Worm (Caenorhabditis elegans): ENCODE measurements around the gene T20D4.10.

Gene T20D4.10

ce11 chrV:3410098-3410570 lies 10.1 kb downstream of the T20D4.10 start, which contains the start of gene arrd-22:
Gene arrd-22 (plus strand): TSS chrV:3410520.
- TF ChIP-seq unc-120 (tag; optimal IDR thresholded peaks at IDR 0.05; ENCODE audit: poor library complexity, severe bottlenecking) (no peak), unc-62 (GFP tag; optimal IDR thresholded peaks at IDR 0.05) (no peak), flh-1 (GFP tag; optimal IDR thresholded peaks at IDR 0.05) (no peak), nhr-2 (tag; optimal IDR thresholded peaks at IDR 0.05) (no peak), elt-3 (tag; optimal IDR thresholded peaks at IDR 0.05) (no peak), mls-2 (tag; optimal IDR thresholded peaks at IDR 0.05) (no peak), hlh-1 (tag; optimal IDR thresholded peaks at IDR 0.05) (no peak), unc-39 (tag; optimal IDR thresholded peaks at IDR 0.05) (no peak), mab-5 (tag; optimal IDR thresholded peaks at IDR 0.05) (no peak), zip-8 (tag; optimal IDR thresholded peaks at IDR 0.05) (no peak), bed-3 (GFP tag; optimal IDR thresholded peaks at IDR 0.05) (no peak), cnd-1 (tag; optimal IDR thresholded peaks at IDR 0.05) (no peak), blmp-1 (tag; optimal IDR thresholded peaks at IDR 0.05) (no peak), snpc-4 (tag; optimal IDR thresholded peaks at IDR 0.05) (no peak), M03D4.4 (tag; optimal IDR thresholded peaks at IDR 0.05) (no peak), ceh-43 (GFP tag; optimal IDR thresholded peaks at IDR 0.05) (no peak)

DNA sequence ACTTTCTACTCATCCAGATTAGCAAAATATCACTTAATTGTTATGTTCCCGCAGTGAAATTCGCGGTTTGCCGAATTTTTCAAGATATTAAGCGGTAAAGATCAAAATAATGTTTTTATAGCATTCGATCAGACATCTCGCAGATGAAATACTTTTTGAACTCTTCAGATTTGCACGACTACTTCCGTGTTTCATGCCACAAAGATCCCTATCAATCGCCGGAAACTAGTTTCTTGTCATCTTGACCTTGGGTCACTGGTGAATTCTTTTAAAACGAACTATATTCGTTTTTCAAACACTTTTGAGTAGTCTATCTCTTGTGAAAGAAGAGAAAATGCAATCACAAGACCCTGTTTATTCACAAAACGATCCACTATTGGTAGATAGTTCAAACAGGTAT lies 13.0 kb downstream of the T20D4.10 start, which contains the start of gene txt-11:
txt-11 (plus strand) TSS at position 301 of the 400 bp plus-strand sequence.
- no peak for TF ChIP-seq snpc-4 (tag; optimal IDR thresholded peaks at IDR 0.05)
- no peak for TF ChIP-seq nhr-2 (tag; optimal IDR thresholded peaks at IDR 0.05)

DNA sequence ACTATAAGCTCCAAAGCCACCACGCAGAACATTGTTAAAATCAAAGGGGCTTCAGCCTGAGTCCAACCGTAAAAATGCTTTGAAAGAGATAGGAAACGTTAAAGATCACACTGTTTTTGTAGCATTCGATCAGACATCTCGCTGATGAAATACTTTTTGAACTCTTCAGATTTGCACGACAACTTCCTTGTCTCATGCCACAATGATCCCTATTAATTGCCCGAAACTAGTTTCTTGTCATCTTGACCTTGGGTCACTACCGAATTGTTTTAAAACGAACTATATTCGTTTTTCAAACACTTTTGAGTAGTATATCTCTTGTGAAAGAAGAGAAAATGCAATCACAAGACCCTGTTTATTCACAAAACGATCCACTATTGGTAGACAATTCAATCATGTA lies 17.9 kb downstream of the T20D4.10 start, which contains the start of gene T20D4.3:
T20D4.3 (plus strand) TSS at position 301 of the 400 bp plus-strand sequence.
- TF ChIP-seq nhr-2 (tag; optimal IDR thresholded peaks at IDR 0.05) (no peak), mab-5 (tag; optimal IDR thresholded peaks at IDR 0.05) (no peak), sem-2 (GFP tag; optimal IDR thresholded peaks at IDR 0.05) (no peak)

- no peak for TF ChIP-seq elt-1 (tag; optimal IDR thresholded peaks at IDR 0.05; ENCODE audit: borderline replicate concordance, insufficient read depth)
- no peak for TF ChIP-seq pha-4 (tag; optimal IDR thresholded peaks at IDR 0.05)
- no peak for TF ChIP-seq drap-1 (GFP tag; optimal IDR thresholded peaks at IDR 0.05)
- TF ChIP-seq ceh-43 (GFP tag; optimal IDR thresholded peaks at IDR 0.05) = no peak
- no peak for TF ChIP-seq unc-62 (GFP tag; optimal IDR thresholded peaks at IDR 0.05)
- no peak for TF ChIP-seq snpc-4 (tag; optimal IDR thresholded peaks at IDR 0.05)
- TF ChIP-seq nhr-237 (tag; optimal IDR thresholded peaks at IDR 0.05) = no peak
- TF ChIP-seq tbx-8 (GFP tag; optimal IDR thresholded peaks at IDR 0.05) = no peak
- no peak for TF ChIP-seq ham-2 (GFP tag; optimal IDR thresholded peaks at IDR 0.05)
- no peak for TF ChIP-seq nhr-2 (tag; optimal IDR thresholded peaks at IDR 0.05)
- no peak for TF ChIP-seq ztf-11 (tag; optimal IDR thresholded peaks at IDR 0.05)
- TF ChIP-seq mep-1 (tag; optimal IDR thresholded peaks at IDR 0.05) = no peak
- no peak for TF ChIP-seq unc-39 (tag; optimal IDR thresholded peaks at IDR 0.05)
- no peak for TF ChIP-seq lsy-2 (tag; optimal IDR thresholded peaks at IDR 0.05)
- no peak for TF ChIP-seq flh-1 (GFP tag; optimal IDR thresholded peaks at IDR 0.05)
- TF ChIP-seq nhr-12 (tag; optimal IDR thresholded peaks at IDR 0.05) = no peak
- no peak for TF ChIP-seq cnd-1 (tag; optimal IDR thresholded peaks at IDR 0.05)
Observed at ce11 chrV:3424341-3424740, 24.3 kb downstream of the T20D4.10 start, which contains the start of gene srab-21. Gene srab-21 (minus strand): TSS chrV:3424441.

DNA sequence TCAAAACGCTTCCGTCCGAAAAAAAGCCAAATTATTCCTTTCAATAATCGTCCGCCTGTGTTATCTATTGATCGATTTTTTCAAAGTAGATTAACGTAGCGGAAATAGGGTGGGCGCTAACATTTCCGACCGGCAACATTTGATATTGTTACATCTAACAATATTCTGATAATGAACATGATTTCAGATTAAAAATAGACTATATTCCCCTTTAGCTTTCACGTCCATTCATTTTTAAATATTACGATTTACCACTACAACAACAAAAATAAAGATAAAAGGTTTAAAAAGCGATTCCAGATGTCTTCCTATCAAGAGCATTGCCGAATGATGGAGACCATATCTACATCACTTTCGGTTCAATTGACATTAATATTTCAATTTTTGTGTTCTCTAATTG lies 26.0 kb downstream of the T20D4.10 start, which contains the start of gene srab-22:
srab-22 (plus strand) TSS at position 301 of the 400 bp plus-strand sequence.
- TF ChIP-seq bed-3 (GFP tag; optimal IDR thresholded peaks at IDR 0.05) = no peak
- no peak for TF ChIP-seq ceh-83 (GFP tag; optimal IDR thresholded peaks at IDR 0.05)
- no peak for TF ChIP-seq nhr-28 (tag; optimal IDR thresholded peaks at IDR 0.05)
- TF ChIP-seq unc-62 (GFP tag; optimal IDR thresholded peaks at IDR 0.05) = no peak
- no peak for TF ChIP-seq pha-4 (tag; optimal IDR thresholded peaks at IDR 0.05)
- no peak for TF ChIP-seq nhr-12 (tag; optimal IDR thresholded peaks at IDR 0.05)
- no peak for TF ChIP-seq sem-2 (GFP tag; optimal IDR thresholded peaks at IDR 0.05)
- no peak for TF ChIP-seq tbx-8 (GFP tag; optimal IDR thresholded peaks at IDR 0.05)
- TF ChIP-seq ham-2 (GFP tag; optimal IDR thresholded peaks at IDR 0.05) = no peak
- no peak for TF ChIP-seq hlh-1 (tag; optimal IDR thresholded peaks at IDR 0.05)

DNA sequence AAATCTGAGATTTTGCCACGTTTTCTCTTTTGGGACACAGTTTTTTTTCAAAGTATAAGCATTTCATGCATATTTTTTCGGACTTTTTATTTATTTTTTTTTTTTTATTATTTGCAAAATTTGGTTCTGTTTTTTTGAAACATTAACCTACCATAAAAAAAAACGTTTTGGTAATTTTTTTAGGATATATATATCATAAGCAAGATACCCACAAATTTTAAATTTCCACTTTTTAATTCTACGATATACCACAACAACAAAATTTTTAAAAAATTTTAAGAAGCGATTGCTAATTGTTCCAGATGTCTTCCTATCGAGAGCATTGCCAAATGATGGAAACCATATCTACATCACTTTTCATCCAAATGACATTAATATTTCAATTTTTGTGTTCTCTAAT lies 28.6 kb downstream of the T20D4.10 start, which contains the start of gene srab-20:
srab-20 (plus strand) TSS at position 301 of the 400 bp plus-strand sequence.
- TF ChIP-seq blmp-1 (tag; optimal IDR thresholded peaks at IDR 0.05) (no peak), bed-3 (GFP tag; optimal IDR thresholded peaks at IDR 0.05) (no peak), mab-5 (tag; optimal IDR thresholded peaks at IDR 0.05) (no peak), unc-62 (GFP tag; optimal IDR thresholded peaks at IDR 0.05) (no peak), unc-39 (tag; optimal IDR thresholded peaks at IDR 0.05) (no peak)

All from whole organism, mixed stage, embryonic.